Worm (Caenorhabditis elegans): ENCODE measurements around the gene R08B4.3.

DNA sequence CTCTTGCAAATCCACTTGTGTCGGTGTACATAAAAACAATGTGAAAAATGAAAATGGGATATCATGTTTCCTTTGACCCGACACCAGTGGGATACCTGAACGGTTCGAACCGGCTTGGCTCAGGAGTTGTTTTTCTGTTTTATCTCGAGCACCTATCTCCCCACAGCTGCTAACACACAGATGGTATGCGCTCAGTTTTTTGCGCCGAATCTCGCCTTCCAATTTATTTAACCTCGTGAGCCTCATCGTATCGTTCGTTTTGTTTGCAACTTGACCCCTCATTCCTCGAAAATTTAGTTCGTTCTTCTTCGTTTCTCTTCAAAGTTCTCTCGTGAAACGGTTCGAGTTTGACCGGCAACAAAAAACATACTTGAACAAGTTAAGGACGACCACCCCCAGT is 39.7 kb upstream of the R08B4.3 start, which contains the start of gene C05C9.1:
- TF ChIP-seq tbx-11 (GFP tag; IDR thresholded peaks at IDR 0.05) (no peak), ama-1 (optimal IDR thresholded peaks at IDR 0.05) (no peak), pes-1 (GFP tag; IDR thresholded peaks at IDR 0.05) (no peak), hnd-1 (tag; optimal IDR thresholded peaks at IDR 0.05) (no peak), hmbx-1 (tag; optimal IDR thresholded peaks at IDR 0.05) (no peak), ceh-13 (GFP tag; optimal IDR thresholded peaks at IDR 0.05) (no peak), sea-1 (GFP tag; conservative IDR thresholded peaks at IDR 0.05) (no peak), aly-1 (tag; optimal IDR thresholded peaks at IDR 0.05) (no peak), tra-4 (tag; optimal IDR thresholded peaks at IDR 0.05) (no peak), B0310.2 (tag; optimal IDR thresholded peaks at IDR 0.05) (no peak), ceh-36 (tag; optimal IDR thresholded peaks at IDR 0.05) (no peak), flt-1 (GFP tag; IDR thresholded peaks at IDR 0.05) (no peak), hmg-4 (GFP tag; optimal IDR thresholded peaks at IDR 0.05) (no peak), tbx-37 (GFP tag; conservative IDR thresholded peaks at IDR 0.05) (no peak)
